Worm (Caenorhabditis elegans): ENCODE data around the gene hlb-1.

hlb-1 gene

DNA sequence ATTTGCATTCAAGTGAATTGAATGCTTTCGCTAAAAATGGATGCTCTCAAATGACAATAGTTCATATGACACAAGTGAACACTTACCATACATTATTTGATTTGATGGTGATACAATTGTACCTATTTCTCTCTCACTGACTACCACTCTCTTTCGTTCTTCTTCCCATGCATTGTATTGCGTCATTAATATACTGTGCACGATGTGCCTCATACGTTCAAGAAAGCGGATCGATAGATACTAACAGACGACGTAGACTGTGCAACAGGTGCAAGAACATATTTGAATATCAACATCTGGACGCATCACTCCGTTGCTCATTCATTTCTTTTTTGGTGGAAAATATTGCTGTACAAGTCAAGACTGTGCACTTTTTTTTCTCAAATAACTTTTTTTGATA is 23.8 kb downstream of the hlb-1 start, which contains the start of gene M03B6.4:
M03B6.4 (plus strand) TSS at position 149 of the 400 bp plus-strand sequence.
- TF ChIP-seq aly-1 (tag; optimal IDR thresholded peaks at IDR 0.05) (no peak), tbx-37 (GFP tag; conservative IDR thresholded peaks at IDR 0.05) (no peak), ceh-36 (tag; optimal IDR thresholded peaks at IDR 0.05) (no peak), flt-1 (GFP tag; IDR thresholded peaks at IDR 0.05) (no peak), hmbx-1 (tag; optimal IDR thresholded peaks at IDR 0.05) (no peak), hmg-4 (GFP tag; optimal IDR thresholded peaks at IDR 0.05) (no peak), scrt-1 (GFP tag; IDR thresholded peaks at IDR 0.05) (no peak), tbx-11 (GFP tag; IDR thresholded peaks at IDR 0.05) (no peak), ceh-13 (GFP tag; optimal IDR thresholded peaks at IDR 0.05) (no peak), sea-1 (GFP tag; conservative IDR thresholded peaks at IDR 0.05) (no peak), pes-1 (GFP tag; IDR thresholded peaks at IDR 0.05) (no peak)

- TF ChIP-seq scrt-1 (GFP tag; IDR thresholded peaks at IDR 0.05) (no peak), tbx-37 (GFP tag; conservative IDR thresholded peaks at IDR 0.05) (no peak), hnd-1 (tag; optimal IDR thresholded peaks at IDR 0.05) (no peak), F13C5.2 (tag; optimal IDR thresholded peaks at IDR 0.05) (no peak), hmg-4 (GFP tag; optimal IDR thresholded peaks at IDR 0.05) (no peak), hmbx-1 (tag; optimal IDR thresholded peaks at IDR 0.05) (no peak)
Measured at ce11 chrX:13855928-13856327, 26.6 kb downstream of the hlb-1 start.

DNA sequence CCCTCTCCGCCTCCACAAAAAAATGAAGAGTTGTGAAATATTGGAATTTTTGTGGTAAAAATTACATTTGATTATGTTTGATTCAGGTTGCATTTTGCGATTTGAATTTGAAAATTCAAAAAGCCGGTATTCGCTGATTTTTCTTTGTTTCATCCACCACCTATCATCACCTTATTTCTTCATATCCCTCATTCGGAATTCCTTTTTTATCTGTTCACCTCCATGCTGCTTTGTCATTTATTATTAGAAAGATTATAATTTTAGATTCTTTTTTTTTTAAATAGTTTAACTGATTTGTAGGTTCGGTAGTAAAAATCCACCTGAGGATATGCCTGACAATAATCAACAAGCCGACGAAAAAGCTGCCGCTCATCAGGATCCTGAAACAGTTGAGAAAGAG is 29.9 kb downstream of the hlb-1 start, which contains the start of gene mct-3:
mct-3 (plus strand) TSS at position 301 of the 400 bp plus-strand sequence.
- TF ChIP-seq pes-1 (GFP tag; IDR thresholded peaks at IDR 0.05) (no peak), sea-1 (GFP tag; conservative IDR thresholded peaks at IDR 0.05) (no peak), aly-1 (tag; optimal IDR thresholded peaks at IDR 0.05) (no peak), tbx-11 (GFP tag; IDR thresholded peaks at IDR 0.05) (no peak), hmbx-1 (tag; optimal IDR thresholded peaks at IDR 0.05) (no peak)

DNA sequence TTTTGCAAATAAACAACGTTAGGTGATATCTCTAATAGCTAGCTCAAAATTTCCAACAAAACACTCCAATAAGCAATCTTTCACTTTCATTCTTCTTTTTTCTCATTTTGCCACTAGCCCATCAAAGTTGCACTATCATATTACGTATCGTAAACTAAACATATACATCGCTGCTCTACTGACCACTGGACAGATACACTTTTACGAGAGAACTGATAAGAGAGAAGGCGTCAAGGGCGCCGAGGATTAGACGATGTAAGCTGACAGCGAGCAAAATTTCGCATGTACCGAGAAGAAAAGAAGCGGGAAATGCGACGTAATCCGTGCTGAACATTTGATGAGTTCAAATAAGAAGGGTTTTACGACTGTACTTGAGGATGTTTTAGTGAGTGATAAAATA is 30.9 kb downstream of the hlb-1 start:
- TF ChIP-seq ceh-36 (tag; optimal IDR thresholded peaks at IDR 0.05) (no peak), hmbx-1 (tag; optimal IDR thresholded peaks at IDR 0.05) (no peak), hnd-1 (tag; optimal IDR thresholded peaks at IDR 0.05) (no peak), hmg-4 (GFP tag; optimal IDR thresholded peaks at IDR 0.05) (no peak), tbx-37 (GFP tag; conservative IDR thresholded peaks at IDR 0.05) (no peak), B0310.2 (tag; optimal IDR thresholded peaks at IDR 0.05) (no peak), sea-1 (GFP tag; conservative IDR thresholded peaks at IDR 0.05) (no peak), ceh-13 (GFP tag; optimal IDR thresholded peaks at IDR 0.05) (no peak), tbx-11 (GFP tag; IDR thresholded peaks at IDR 0.05) (no peak), aly-1 (tag; optimal IDR thresholded peaks at IDR 0.05) (no peak), scrt-1 (GFP tag; IDR thresholded peaks at IDR 0.05) (no peak), tra-4 (tag; optimal IDR thresholded peaks at IDR 0.05) (no peak), ets-7 (tag; optimal IDR thresholded peaks at IDR 0.05) (no peak), ama-1 (optimal IDR thresholded peaks at IDR 0.05) (no peak), flt-1 (GFP tag; IDR thresholded peaks at IDR 0.05) (no peak)

- TF ChIP-seq tra-4 (tag; optimal IDR thresholded peaks at IDR 0.05) (no peak), hmbx-1 (tag; optimal IDR thresholded peaks at IDR 0.05) (no peak), scrt-1 (GFP tag; IDR thresholded peaks at IDR 0.05) (no peak), ceh-36 (tag; optimal IDR thresholded peaks at IDR 0.05) (no peak), aly-1 (tag; optimal IDR thresholded peaks at IDR 0.05) (no peak), B0310.2 (tag; optimal IDR thresholded peaks at IDR 0.05) (no peak), tbx-11 (GFP tag; IDR thresholded peaks at IDR 0.05) (no peak), ama-1 (optimal IDR thresholded peaks at IDR 0.05) (no peak), ceh-13 (GFP tag; optimal IDR thresholded peaks at IDR 0.05) (no peak), hmg-4 (GFP tag; optimal IDR thresholded peaks at IDR 0.05) (no peak), pes-1 (GFP tag; IDR thresholded peaks at IDR 0.05) (no peak), ets-7 (tag; optimal IDR thresholded peaks at IDR 0.05) (no peak), flt-1 (GFP tag; IDR thresholded peaks at IDR 0.05) (no peak)
Measured at ce11 chrX:13850359-13850758, 32.2 kb downstream of the hlb-1 start.

- no peak for TF ChIP-seq aly-1 (tag; optimal IDR thresholded peaks at IDR 0.05)
- no peak for TF ChIP-seq hnd-1 (tag; optimal IDR thresholded peaks at IDR 0.05)
- no peak for TF ChIP-seq ceh-36 (tag; optimal IDR thresholded peaks at IDR 0.05)
- no peak for TF ChIP-seq tra-4 (tag; optimal IDR thresholded peaks at IDR 0.05)
- no peak for TF ChIP-seq flt-1 (GFP tag; IDR thresholded peaks at IDR 0.05)
- TF ChIP-seq pes-1 (GFP tag; IDR thresholded peaks at IDR 0.05): no peak
- no peak for TF ChIP-seq scrt-1 (GFP tag; IDR thresholded peaks at IDR 0.05)
- TF ChIP-seq hmbx-1 (tag; optimal IDR thresholded peaks at IDR 0.05): no peak
- TF ChIP-seq tbx-37 (GFP tag; conservative IDR thresholded peaks at IDR 0.05): no peak
- TF ChIP-seq B0310.2 (tag; optimal IDR thresholded peaks at IDR 0.05): no peak
- TF ChIP-seq ceh-13 (GFP tag; optimal IDR thresholded peaks at IDR 0.05): no peak
Measured at ce11 chrX:13846024-13846423, 36.5 kb downstream of the hlb-1 start.

ce11 chrX:13843676-13844075 is 38.9 kb downstream of the hlb-1 start, which contains the start of gene M03B6.5:
M03B6.5 (plus strand) TSS chrX:13843976.
- no peak for TF ChIP-seq B0310.2 (tag; optimal IDR thresholded peaks at IDR 0.05)
- TF ChIP-seq tbx-37 (GFP tag; conservative IDR thresholded peaks at IDR 0.05): no peak
- TF ChIP-seq tbx-11 (GFP tag; IDR thresholded peaks at IDR 0.05): no peak
- no peak for TF ChIP-seq hmbx-1 (tag; optimal IDR thresholded peaks at IDR 0.05)
- no peak for TF ChIP-seq ceh-13 (GFP tag; optimal IDR thresholded peaks at IDR 0.05)
- TF ChIP-seq pes-1 (GFP tag; IDR thresholded peaks at IDR 0.05): no peak
- TF ChIP-seq hnd-1 (tag; optimal IDR thresholded peaks at IDR 0.05): no peak
- TF ChIP-seq hmg-4 (GFP tag; optimal IDR thresholded peaks at IDR 0.05): no peak
- no peak for TF ChIP-seq ceh-36 (tag; optimal IDR thresholded peaks at IDR 0.05)
- no peak for TF ChIP-seq scrt-1 (GFP tag; IDR thresholded peaks at IDR 0.05)
- no peak for TF ChIP-seq tra-4 (tag; optimal IDR thresholded peaks at IDR 0.05)
- no peak for TF ChIP-seq flt-1 (GFP tag; IDR thresholded peaks at IDR 0.05)
- TF ChIP-seq ets-7 (tag; optimal IDR thresholded peaks at IDR 0.05): no peak
- TF ChIP-seq F13C5.2 (tag; optimal IDR thresholded peaks at IDR 0.05): no peak
- no peak for TF ChIP-seq ama-1 (optimal IDR thresholded peaks at IDR 0.05)
- no peak for TF ChIP-seq sea-1 (GFP tag; conservative IDR thresholded peaks at IDR 0.05)
- TF ChIP-seq aly-1 (tag; optimal IDR thresholded peaks at IDR 0.05): no peak

ce11 chrX:13841277-13841676 is 41.3 kb downstream of the hlb-1 start, which contains the start of gene M03B6.1:
M03B6.1 (plus strand) TSS chrX:13841610.
- TF ChIP-seq ets-7 (tag; optimal IDR thresholded peaks at IDR 0.05) (no peak), ceh-13 (GFP tag; optimal IDR thresholded peaks at IDR 0.05) (no peak), sea-1 (GFP tag; conservative IDR thresholded peaks at IDR 0.05) (no peak), aly-1 (tag; optimal IDR thresholded peaks at IDR 0.05) (no peak), hmg-4 (GFP tag; optimal IDR thresholded peaks at IDR 0.05) (no peak), pes-1 (GFP tag; IDR thresholded peaks at IDR 0.05) (no peak), tbx-37 (GFP tag; conservative IDR thresholded peaks at IDR 0.05) (no peak), flt-1 (GFP tag; IDR thresholded peaks at IDR 0.05) (no peak), tra-4 (tag; optimal IDR thresholded peaks at IDR 0.05) (no peak), tbx-11 (GFP tag; IDR thresholded peaks at IDR 0.05) (no peak), hnd-1 (tag; optimal IDR thresholded peaks at IDR 0.05) (no peak)

Measured in whole organism, early embryonic.